Worm (Caenorhabditis elegans) whole organism, midembryonic: Measurements from ENCODE around the gene Y54G11A.7.

Experiments used
- T22C8.4 ChIP-seq: fragments of 200-800 bp; sonication (Bioruptor generic); IDR thresholded peaks from 2 replicates; pipeline ENCODE4 v1.3.6; 2022; ENCODE audit warnings: missing genetic modification characterization, missing compliant biosample characterization
- flt-1 ChIP-seq: fragments of 200-800 bp; sonication (Bioruptor generic); IDR thresholded peaks from 2 replicates; pipeline ENCODE4 v1.3.6; 2022; ENCODE audit warnings: missing genetic modification characterization, missing compliant biosample characterization
- med-1 ChIP-seq: sonication (generic microtip); optimal IDR thresholded peaks from 2 replicates; lab custom pipeline; 2017; ENCODE audit warnings: missing genetic modification characterization, mild to moderate bottlenecking, missing compliant biosample characterization, antibody characterized with exemption, missing genetic modification reagents; ENCODE audit not compliant: insufficient read depth
- tab-1 ChIP-seq: fragments of 200-800 bp; sonication (Bioruptor generic); IDR thresholded peaks from 2 replicates; pipeline ENCODE4 v1.3.6; 2022; ENCODE audit warnings: missing genetic modification characterization, missing compliant biosample characterization
- ztf-23 ChIP-seq: fragments of 200-800 bp; sonication (Bioruptor generic); IDR thresholded peaks from 2 replicates; pipeline ENCODE4 v1.3.6; 2022; ENCODE audit warnings: missing genetic modification reagents, missing genetic modification characterization, missing compliant biosample characterization
- ztf-29 ChIP-seq: fragments of 200-800 bp; sonication (Bioruptor generic); IDR thresholded peaks from 2 replicates; pipeline ENCODE4 v1.3.6; 2022; ENCODE audit warnings: missing genetic modification reagents, missing genetic modification characterization, missing compliant biosample characterization

DNA sequence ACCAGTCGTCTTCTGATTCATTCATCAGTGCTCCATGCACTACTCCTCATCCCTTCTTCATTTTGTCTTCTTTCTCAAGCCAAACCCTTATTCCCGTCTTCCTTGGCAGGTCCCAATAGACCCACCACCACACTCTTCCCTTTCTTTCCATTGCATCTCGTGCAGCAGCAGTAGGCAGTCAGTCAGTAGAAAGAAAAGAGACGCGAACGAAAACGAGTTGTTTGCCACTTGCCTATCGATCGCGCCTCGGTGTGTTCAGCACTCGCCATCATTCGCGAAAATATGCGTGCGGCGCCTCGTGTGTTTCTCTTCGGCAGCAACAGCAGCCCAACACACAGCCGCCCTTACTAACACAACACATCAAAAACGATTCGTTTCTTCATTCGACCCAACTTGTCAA is 47.6 kb upstream of the Y54G11A.7 start:
- TF ChIP-seq med-1 (GFP tag; lab: Kevin White, UChicago) (peak; percentile 13), flt-1 (GFP tag; lab: Robert Waterston, UW) (peak; percentile 71; the same call in 1 of the 2 replicates), ztf-23 (GFP tag; lab: Robert Waterston, UW) (peak; percentile 57; the same call in 1 of the 2 replicates), ztf-29 (GFP tag; lab: Robert Waterston, UW) (0 out of 2 replicates have a peak, but pooled peaks have one; percentile 5), tab-1 (no peak), T22C8.4 (peak; percentile 61; the same call in 1 of the 2 replicates)
